Worm (Caenorhabditis elegans): ENCODE measurements around the gene F28H7.7.

DNA sequence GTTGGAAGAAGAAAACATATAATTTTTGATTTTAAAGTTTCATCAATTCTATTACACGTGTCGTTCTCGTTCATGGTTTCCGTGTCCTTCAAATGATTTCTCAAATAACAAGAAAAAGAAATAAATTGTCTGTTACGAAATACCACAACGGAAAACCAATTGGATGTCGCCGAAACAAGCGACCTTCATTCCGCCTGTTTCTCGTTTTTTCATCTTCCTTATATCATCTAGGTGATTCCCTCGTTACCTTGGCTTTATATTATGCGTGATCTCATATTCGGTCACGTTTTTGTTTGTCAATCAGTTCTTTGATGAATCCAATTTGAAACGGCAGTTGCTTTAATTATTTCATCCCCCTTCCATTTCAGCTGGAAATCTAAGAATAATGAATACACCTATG, 3.2 kb upstream of the F28H7.7 start:
- no peak for TF ChIP-seq nhr-12 (tag; optimal IDR thresholded peaks at IDR 0.05)
- no peak for TF ChIP-seq nhr-76 (tag; optimal IDR thresholded peaks at IDR 0.05)
- TF ChIP-seq unc-62 (GFP tag; optimal IDR thresholded peaks at IDR 0.05), result no peak
- no peak for TF ChIP-seq ces-1 (GFP tag; optimal IDR thresholded peaks at IDR 0.05)
- no peak for TF ChIP-seq nhr-237 (tag; optimal IDR thresholded peaks at IDR 0.05)
- no peak for TF ChIP-seq ztf-11 (tag; optimal IDR thresholded peaks at IDR 0.05)
- no peak for TF ChIP-seq nhr-28 (tag; optimal IDR thresholded peaks at IDR 0.05)
- no peak for TF ChIP-seq sptf-1 (tag; optimal IDR thresholded peaks at IDR 0.05)
- TF ChIP-seq mep-1 (tag; optimal IDR thresholded peaks at IDR 0.05), result no peak
- no peak for TF ChIP-seq tbx-8 (GFP tag; optimal IDR thresholded peaks at IDR 0.05)
